Worm (Caenorhabditis elegans) whole organism, young adult: ENCODE results near the gene ints-7.

Experiments used
- hsf-1 ChIP-seq: fragments of 200-800 bp; sonication (Bioruptor generic); IDR thresholded peaks from 2 replicates; pipeline ENCODE4 v1.3.6; 2022; ENCODE audit warnings: missing genetic modification reagents, missing genetic modification characterization, missing compliant biosample characterization
- snpc-3.4 ChIP-seq: sonication (generic microtip); optimal IDR thresholded peaks from 2 replicates; lab custom pipeline; 2017; ENCODE audit warnings: missing genetic modification characterization, mild to moderate bottlenecking, missing compliant biosample characterization, antibody characterized with exemption, moderate library complexity, missing genotype, missing genetic modification reagents
- snpc-4 ChIP-seq, 5 experiments: fragments of 150-350 bp in 1 of 5; sonication (generic microtip) in 4 of 5; optimal IDR thresholded peaks; 2 replicates each; lab custom pipeline; 2014 to 2018; ENCODE audit warnings: missing genetic modification characterization in 5 of 5, missing biosample characterization in 3 of 5, antibody characterized with exemption in 2 of 5, mild to moderate bottlenecking in 2 of 5, missing compliant biosample characterization in 2 of 5, missing genotype in 2 of 5, moderate library complexity in 2 of 5, missing genetic modification reagents in 1 of 5

- no peak for TF ChIP-seq snpc-4 (GFP tag; optimal IDR thresholded peaks at IDR 0.05; lab: Kevin White, UChicago)
- TF ChIP-seq snpc-4 (tag; optimal IDR thresholded peaks at IDR 0.05; lab: Kevin White, UChicago): no peak
- TF ChIP-seq hsf-1: no peak
- no peak for TF ChIP-seq snpc-3.4 (tag; lab: Kevin White, UChicago)
Observed at ce11 chrII:11533716-11534115, 48.9 kb upstream of the ints-7 start, which contains the start of gene mdt-8.
